Worm (Caenorhabditis elegans): Measurements from ENCODE around the gene nspb-7.

DNA sequence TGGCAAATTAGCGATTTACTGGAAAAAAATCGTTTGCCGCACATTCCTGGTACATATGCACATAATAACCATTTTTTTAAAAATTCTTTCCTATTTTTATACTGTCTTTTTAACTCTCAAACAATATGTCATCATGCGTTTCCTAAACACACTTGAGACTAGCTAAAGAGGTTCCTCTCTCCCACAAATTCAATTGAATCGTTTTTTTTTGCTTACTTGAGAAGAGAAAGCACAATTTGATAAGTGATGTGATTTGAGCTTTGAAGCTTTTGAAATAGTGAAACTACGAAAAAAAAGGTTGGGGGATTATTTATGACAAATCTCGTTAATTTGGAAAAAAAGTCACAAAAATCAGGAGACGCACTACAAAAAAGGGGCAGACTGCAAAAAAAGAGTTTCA lies 23.1 kb upstream of the nspb-7 start:
- TF ChIP-seq skn-1 (tag; optimal IDR thresholded peaks at IDR 0.05) (no peak), ceh-44 (GFP tag; IDR thresholded peaks at IDR 0.05) (no peak), daf-8 (GFP tag; IDR thresholded peaks at IDR 0.05) (no peak), dpl-1 (GFP tag; optimal IDR thresholded peaks at IDR 0.05) (no peak), nhr-237 (tag; optimal IDR thresholded peaks at IDR 0.05) (no peak), jun-1 (tag; optimal IDR thresholded peaks at IDR 0.05) (no peak), snpc-4 (tag; optimal IDR thresholded peaks at IDR 0.05) (no peak), fkh-10 (GFP tag; optimal IDR thresholded peaks at IDR 0.05) (no peak), ceh-82 (tag; optimal IDR thresholded peaks at IDR 0.05) (no peak), daf-12 (tag; optimal IDR thresholded peaks at IDR 0.05) (no peak), F49E8.2 (tag; optimal IDR thresholded peaks at IDR 0.05; ENCODE audit: borderline replicate concordance) (no peak), ztf-11 (tag; optimal IDR thresholded peaks at IDR 0.05) (no peak)
